Worm (Caenorhabditis elegans) whole organism, L4 larva: ENCODE results near the gene pqn-39.

Experiments
- ceh-82 ChIP-seq: sonication (generic microtip); optimal IDR thresholded peaks from 2 replicates; lab custom pipeline; 2017; ENCODE audit warnings: missing biosample characterization, missing genetic modification characterization
- nhr-237 ChIP-seq: sonication (generic microtip); optimal IDR thresholded peaks from 2 replicates; lab custom pipeline; 2017; ENCODE audit warnings: missing biosample characterization, missing genetic modification characterization
- snpc-4 ChIP-seq: fragments of 150-350 bp; optimal IDR thresholded peaks from 2 replicates; lab custom pipeline; 2014; ENCODE audit warnings: missing biosample characterization, missing genetic modification characterization

DNA sequence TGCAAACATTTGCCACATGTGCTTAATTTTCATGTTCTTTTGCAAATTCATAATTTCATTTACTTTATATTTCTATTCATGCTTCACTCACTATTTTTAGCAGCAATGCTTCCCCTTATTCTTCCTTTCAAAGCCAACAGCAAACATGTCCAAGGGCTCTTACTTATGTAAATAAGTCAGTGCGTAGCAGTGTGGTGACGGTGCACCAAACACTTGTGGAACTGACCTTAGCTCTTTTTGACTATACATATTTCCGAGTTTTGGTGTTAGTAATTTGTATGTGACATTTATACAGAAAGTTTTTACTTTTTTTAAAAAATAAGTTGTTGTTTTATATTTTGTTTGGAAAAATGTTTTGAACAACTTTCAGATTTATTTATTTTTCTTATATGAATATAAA lies 23.4 kb downstream of the pqn-39 start:
- TF ChIP-seq ceh-82 (tag; lab: Kevin White, UChicago) = no peak
- no peak for TF ChIP-seq nhr-237
- no peak for TF ChIP-seq snpc-4 (tag; lab: Kevin White, UChicago)
